Fruit fly (Drosophila melanogaster) whole organism, embryonic: Measurements from ENCODE around the gene Tet.

Experiments
- Abd-B ChIP-seq: fragments of 200-800 bp; sonication (Bioruptor generic); optimal IDR thresholded peaks from 2 replicates; lab custom pipeline; 2018; ENCODE audit warnings: missing biosample characterization, mild to moderate bottlenecking, missing genetic modification characterization, moderate library complexity
- CG10274 ChIP-seq: fragments of 200-800 bp; sonication (Bioruptor generic); optimal IDR thresholded peaks from 3 replicates; lab custom pipeline; 2017; ENCODE audit warnings: missing biosample characterization, mild to moderate bottlenecking, missing genetic modification characterization
- CG11504 ChIP-seq: fragments of 200-800 bp; sonication (Bioruptor generic); optimal IDR thresholded peaks from 3 replicates; lab custom pipeline; 2019; ENCODE audit warnings: missing biosample characterization, mild to moderate bottlenecking, missing genetic modification characterization, moderate library complexity
- CG12219 ChIP-seq: fragments of 200-800 bp; sonication (Bioruptor generic); optimal IDR thresholded peaks from 3 replicates; lab custom pipeline; 2018; ENCODE audit warnings: missing biosample characterization, mild to moderate bottlenecking, missing genetic modification characterization
- CG13775 ChIP-seq: fragments of 200-800 bp; sonication (Bioruptor generic); optimal IDR thresholded peaks from 3 replicates; lab custom pipeline; 2017; ENCODE audit warnings: missing biosample characterization, mild to moderate bottlenecking, missing genetic modification characterization
- CG15073 ChIP-seq: fragments of 200-800 bp; sonication (Bioruptor generic); optimal IDR thresholded peaks from 2 replicates; lab custom pipeline; 2016; ENCODE audit warnings: missing biosample characterization, missing genetic modification characterization
- CG1603 ChIP-seq: fragments of 200-800 bp; sonication (Bioruptor generic); optimal IDR thresholded peaks from 2 replicates; lab custom pipeline; 2019; ENCODE audit warnings: missing biosample characterization, mild to moderate bottlenecking, missing genetic modification characterization, moderate library complexity
- CG16813 ChIP-seq: fragments of 200-800 bp; sonication (Bioruptor generic); IDR thresholded peaks from 3 replicates; pipeline ENCODE4 v1.3.6; 2022; ENCODE audit warnings: missing biosample characterization, missing genetic modification characterization; ENCODE audit not compliant: partially characterized antibody
- CG17612 ChIP-seq: fragments of 200-800 bp; sonication (Bioruptor generic); IDR thresholded peaks from 2 replicates; pipeline ENCODE4 v1.3.6; 2022; ENCODE audit warnings: missing biosample characterization, missing genetic modification characterization
- CG17912 ChIP-seq: fragments of 200-800 bp; sonication (Bioruptor generic); optimal IDR thresholded peaks from 2 replicates; lab custom pipeline; 2018; ENCODE audit warnings: missing biosample characterization, mild to moderate bottlenecking, missing genetic modification characterization
- CG18476 ChIP-seq: fragments of 200-800 bp; sonication (Bioruptor generic); optimal IDR thresholded peaks from 2 replicates; lab custom pipeline; 2016; ENCODE audit warnings: missing biosample characterization, mild to moderate bottlenecking, missing genetic modification characterization
- CG18599 ChIP-seq: fragments of 200-800 bp; sonication (Bioruptor generic); optimal IDR thresholded peaks from 3 replicates; lab custom pipeline; 2017; ENCODE audit warnings: missing biosample characterization, missing genetic modification characterization, mild to moderate bottlenecking, moderate library complexity, missing genetic modification reagents
- CG33213 ChIP-seq: fragments of 200-800 bp; sonication (Bioruptor generic); optimal IDR thresholded peaks from 3 replicates; lab custom pipeline; 2016; ENCODE audit warnings: missing biosample characterization, missing genetic modification characterization
- CG3838 ChIP-seq: fragments of 200-800 bp; sonication (Bioruptor generic); optimal IDR thresholded peaks from 3 replicates; lab custom pipeline; 2016; ENCODE audit warnings: missing biosample characterization, missing genetic modification characterization
- CG4360 ChIP-seq: fragments of 200-800 bp; sonication (Bioruptor generic); IDR thresholded peaks from 2 replicates; pipeline ENCODE4 v1.3.6; 2022; ENCODE audit warnings: missing biosample characterization, missing genetic modification characterization
- CG5180 ChIP-seq: fragments of 200-800 bp; sonication (Bioruptor generic); optimal IDR thresholded peaks from 3 replicates; lab custom pipeline; 2017; ENCODE audit warnings: missing biosample characterization, missing genetic modification characterization, mild to moderate bottlenecking, moderate library complexity, missing genetic modification reagents
- CG6654 ChIP-seq: fragments of 200-800 bp; sonication (Bioruptor generic); optimal IDR thresholded peaks from 2 replicates; lab custom pipeline; 2017; ENCODE audit warnings: missing biosample characterization, mild to moderate bottlenecking, missing genetic modification characterization
- CG7357 ChIP-seq: fragments of 200-800 bp; sonication (Bioruptor generic); IDR thresholded peaks from 3 replicates; pipeline ENCODE4 v1.3.6; 2022; ENCODE audit warnings: missing biosample characterization, missing genetic modification characterization
- CG7987 ChIP-seq: fragments of 200-800 bp; sonication (Bioruptor generic); optimal IDR thresholded peaks from 2 replicates; lab custom pipeline; 2018; ENCODE audit warnings: missing biosample characterization, mild to moderate bottlenecking, missing genetic modification characterization, moderate library complexity
- CG8924 ChIP-seq: fragments of 200-800 bp; optimal IDR thresholded peaks from 3 replicates; lab custom pipeline; 2019; ENCODE audit warnings: missing biosample characterization, mild to moderate bottlenecking, missing genetic modification characterization, moderate library complexity
- CG8944 ChIP-seq: fragments of 200-800 bp; sonication (Bioruptor generic); optimal IDR thresholded peaks from 3 replicates; lab custom pipeline; 2016; ENCODE audit warnings: missing biosample characterization, missing genetic modification characterization
- CTCF ChIP-seq: fragments of 200-800 bp; sonication (Bioruptor generic); optimal IDR thresholded peaks from 2 replicates; lab custom pipeline; 2017; ENCODE audit warnings: missing biosample characterization, mild to moderate bottlenecking, missing genetic modification characterization, moderate library complexity
- E2f2 ChIP-seq: fragments of 200-800 bp; sonication (Bioruptor generic); IDR thresholded peaks from 2 replicates; pipeline ENCODE4 v1.3.6; 2022; ENCODE audit warnings: missing biosample characterization, missing genetic modification characterization
- Ets65A ChIP-seq: fragments of 200-800 bp; sonication (Bioruptor generic); peaks from one replicate; lab custom pipeline; 2016; ENCODE audit warnings: missing biosample characterization, missing genetic modification characterization
- Hmx ChIP-seq: fragments of 200-800 bp; sonication (Bioruptor generic); optimal IDR thresholded peaks from 2 replicates; lab custom pipeline; 2016; ENCODE audit warnings: missing biosample characterization, missing genetic modification characterization
- Hr3 ChIP-seq: fragments of 200-800 bp; sonication (Bioruptor generic); optimal IDR thresholded peaks from 3 replicates; lab custom pipeline; 2016; ENCODE audit warnings: missing biosample characterization, missing genetic modification characterization
- Max ChIP-seq: fragments of 200-800 bp; sonication (Bioruptor generic); optimal IDR thresholded peaks from 2 replicates; lab custom pipeline; 2016; ENCODE audit warnings: missing biosample characterization, mild to moderate bottlenecking, missing genetic modification characterization
- Myb ChIP-seq: fragments of 200-800 bp; sonication (Bioruptor generic); optimal IDR thresholded peaks from 2 replicates; lab custom pipeline; 2016; ENCODE audit warnings: missing biosample characterization, missing genetic modification characterization
- NFAT ChIP-seq: fragments of 200-800 bp; sonication (Bioruptor generic); IDR thresholded peaks from 2 replicates; pipeline ENCODE4 v1.3.6; 2022; ENCODE audit warnings: missing biosample characterization, missing genetic modification characterization
- Optix ChIP-seq: fragments of 200-800 bp; sonication (Bioruptor generic); IDR thresholded peaks from 3 replicates; pipeline ENCODE4 v1.3.6; 2022; ENCODE audit warnings: missing biosample characterization, missing genetic modification characterization
- Pdp1 ChIP-seq, 2 experiments: fragments of 200-800 bp; sonication (Bioruptor generic); optimal IDR thresholded peaks; 3 replicates each; lab custom pipeline; 2016; ENCODE audit warnings: missing biosample characterization in 2 of 2, missing genetic modification characterization in 2 of 2, mild to moderate bottlenecking in 1 of 2, moderate library complexity in 1 of 2
- Rfx ChIP-seq: fragments of 200-800 bp; sonication (Bioruptor generic); IDR thresholded peaks from 2 replicates; pipeline ENCODE4 v1.3.6; 2022; ENCODE audit warnings: missing biosample characterization, missing genetic modification characterization
- Sox102F ChIP-seq: fragments of 200-800 bp; sonication (Bioruptor generic); optimal IDR thresholded peaks from 2 replicates; lab custom pipeline; 2018; ENCODE audit warnings: missing biosample characterization, mild to moderate bottlenecking, missing genetic modification characterization, moderate library complexity
- Xrp1 ChIP-seq: fragments of 200-800 bp; sonication (Bioruptor generic); IDR thresholded peaks from 2 replicates; pipeline ENCODE4 v1.3.6; 2022; ENCODE audit warnings: missing biosample characterization, missing genetic modification characterization
- ab ChIP-seq: fragments of 200-800 bp; sonication (Bioruptor generic); optimal IDR thresholded peaks from 2 replicates; lab custom pipeline; 2016; ENCODE audit warnings: missing biosample characterization, missing genetic modification characterization
- bbx ChIP-seq: fragments of 200-800 bp; sonication (Bioruptor generic); IDR thresholded peaks from 2 replicates; pipeline ENCODE4 v1.3.6; 2022; ENCODE audit warnings: missing biosample characterization, missing genetic modification characterization; ENCODE audit not compliant: partially characterized antibody
- br ChIP-seq: fragments of >200 bp; optimal IDR thresholded peaks from 2 replicates; lab custom pipeline; 2017
- dimm ChIP-seq: fragments of 200-800 bp; sonication (Bioruptor generic); IDR thresholded peaks from 2 replicates; pipeline ENCODE4 v1.3.6; 2022; ENCODE audit warnings: missing biosample characterization, missing genetic modification characterization
- eve ChIP-seq, 2 experiments: fragments of >200 bp; optimal IDR thresholded peaks; 2 replicates each; lab custom pipeline; 2017; ENCODE audit warnings: missing biosample characterization in 2 of 2, missing genetic modification characterization in 2 of 2
- hb ChIP-seq: fragments of 200-800 bp; sonication (Bioruptor generic); IDR thresholded peaks from 3 replicates; pipeline ENCODE4 v1.3.6; 2022; ENCODE audit warnings: missing biosample characterization, missing genetic modification characterization; ENCODE audit not compliant: partially characterized antibody
- hkb ChIP-seq, 2 experiments: fragments of 200-800 bp in 1 of 2; fragments of >200 bp in 1 of 2; sonication (Bioruptor generic) in 1 of 2; IDR thresholded peaks in 1 of 2; optimal IDR thresholded peaks in 1 of 2; 2 replicates each; pipeline versions ENCODE4 v1.3.6 to Lab custom; 2017 to 2022; ENCODE audit warnings: missing biosample characterization in 1 of 2, missing genetic modification characterization in 1 of 2
- inv ChIP-seq: fragments of 200-800 bp; sonication (Bioruptor generic); IDR thresholded peaks from 2 replicates; pipeline ENCODE4 v1.3.6; 2022; ENCODE audit warnings: missing biosample characterization, missing genetic modification characterization; ENCODE audit not compliant: partially characterized antibody
- jumu ChIP-seq: fragments of 200-800 bp; sonication (Bioruptor generic); optimal IDR thresholded peaks from 3 replicates; lab custom pipeline; 2016; ENCODE audit warnings: missing biosample characterization, missing genetic modification characterization
- klu ChIP-seq: fragments of 200-800 bp; sonication (Bioruptor generic); IDR thresholded peaks from 2 replicates; pipeline ENCODE4 v1.3.6; 2022; ENCODE audit warnings: missing biosample characterization, missing genetic modification characterization
- lov ChIP-seq, 2 experiments: fragments of 200-800 bp in 1 of 2; fragments of >200 bp in 1 of 2; sonication (Bioruptor generic) in 1 of 2; IDR thresholded peaks in 1 of 2; optimal IDR thresholded peaks in 1 of 2; 2 replicates in 1 of 2; 3 replicates in 1 of 2; pipeline versions ENCODE4 v1.3.6 to Lab custom; 2017 to 2022; ENCODE audit warnings: missing biosample characterization in 1 of 2, missing genetic modification characterization in 1 of 2
- luna ChIP-seq: fragments of 200-800 bp; sonication (Bioruptor generic); optimal IDR thresholded peaks from 2 replicates; lab custom pipeline; 2016; ENCODE audit warnings: missing biosample characterization, missing genetic modification characterization
- odd ChIP-seq: fragments of 200-800 bp; sonication (Bioruptor generic); optimal IDR thresholded peaks from 2 replicates; lab custom pipeline; 2017; ENCODE audit warnings: missing biosample characterization, mild to moderate bottlenecking, missing genetic modification characterization
- slbo ChIP-seq: fragments of 200-800 bp; sonication (Bioruptor generic); IDR thresholded peaks from 2 replicates; pipeline ENCODE4 v1.3.6; 2022; ENCODE audit warnings: missing biosample characterization, missing genetic modification characterization
- unpg ChIP-seq: fragments of 200-800 bp; sonication (Bioruptor generic); optimal IDR thresholded peaks from 3 replicates; lab custom pipeline; 2018; ENCODE audit warnings: missing biosample characterization, mild to moderate bottlenecking, missing genetic modification characterization, moderate library complexity

Gene Tet

dm6 chr3L:2765013-2765738 is 113.8 kb downstream of the Tet start (continued):
- TF ChIP-seq hb (GFP tag; lab: Robert Waterston, UW) (no peak), CG1603 (tag; lab: Kevin White, UChicago) (no peak), CG17612 (GFP tag; lab: Robert Waterston, UW) (no peak), dimm (GFP tag; lab: Robert Waterston, UW) (no peak), CG8944 (GFP tag; lab: Kevin White, UChicago) (no peak), Optix (GFP tag; lab: Robert Waterston, UW) (no peak), inv (GFP tag; lab: Robert Waterston, UW) (no peak), CG7357 (no peak), Ets65A (GFP tag; lab: Kevin White, UChicago) (peak; percentile 94), CG4360 (GFP tag; lab: Robert Waterston, UW) (peak; percentile 19; the same call in 1 of the 2 replicates), CG3838 (GFP tag; lab: Kevin White, UChicago) (no peak), CG6654 (GFP tag; lab: Kevin White, UChicago) (no peak), bbx (GFP tag; lab: Robert Waterston, UW) (no peak), Max (GFP tag; lab: Kevin White, UChicago) (no peak), CG18599 (no peak), odd (GFP tag; lab: Kevin White, UChicago) (no peak), CG16813 (GFP tag; lab: Robert Waterston, UW) (no peak), Xrp1 (GFP tag; lab: Robert Waterston, UW) (peak; percentile 9; the same call in 1 of the 2 replicates), CG12219 (GFP tag; lab: Kevin White, UChicago) (no peak), CG18476 (peak; percentile 19), CG7987 (GFP tag; lab: Kevin White, UChicago) (no peak), hkb (optimal IDR thresholded peaks at IDR 0.05; lab: Kevin White, UChicago) (no peak), hkb (GFP tag; IDR thresholded peaks at IDR 0.05; lab: Robert Waterston, UW) (0 out of 2 replicates have a peak, but pooled peaks have one; percentile 22), NFAT (GFP tag; lab: Robert Waterston, UW) (peak; percentile 38; the same call in 1 of the 2 replicates), Myb (GFP tag; lab: Kevin White, UChicago) (no peak), ab (GFP tag; lab: Kevin White, UChicago) (no peak), br (lab: Kevin White, UChicago) (no peak), CG8924 (tag; lab: Kevin White, UChicago) (no peak), E2f2 (GFP tag; lab: Robert Waterston, UW) (no peak), CG13775 (GFP tag; lab: Kevin White, UChicago) (no peak), Hmx (GFP tag; lab: Kevin White, UChicago) (no peak), CG10274 (GFP tag; lab: Kevin White, UChicago) (no peak), CG15073 (GFP tag; lab: Kevin White, UChicago) (no peak), lov (optimal IDR thresholded peaks at IDR 0.05; lab: Kevin White, UChicago) (no peak), lov (GFP tag; IDR thresholded peaks at IDR 0.05; lab: Robert Waterston, UW) (no peak), Rfx (peak; percentile 43; the same call in 1 of the 2 replicates), luna (GFP tag; lab: Kevin White, UChicago) (no peak), Hr3 (GFP tag; lab: Kevin White, UChicago) (peak; percentile 3), slbo (GFP tag; lab: Robert Waterston, UW) (peak; percentile 64), jumu (GFP tag; lab: Kevin White, UChicago) (no peak), CG17912 (GFP tag; lab: Kevin White, UChicago) (no peak), eve (GFP tag; optimal IDR thresholded peaks at IDR 0.05; lab: Kevin White, UChicago) (no peak), CG5180 (GFP tag; lab: Kevin White, UChicago) (no peak), Sox102F (GFP tag; lab: Kevin White, UChicago) (peak; percentile 38), CG33213 (GFP tag; lab: Kevin White, UChicago) (no peak), klu (GFP tag; lab: Robert Waterston, UW) (no peak), Abd-B (GFP tag; lab: Kevin White, UChicago) (no peak), CG11504 (tag; lab: Kevin White, UChicago) (peak; percentile 30), Pdp1 (GFP tag; optimal IDR thresholded peaks at IDR 0.05; lab: Kevin White, UChicago) (peak; percentile 8 to 16), unpg (GFP tag; lab: Kevin White, UChicago) (peak; percentile 12), CTCF (no peak)
